Worm (Caenorhabditis elegans): ENCODE results near the gene ssu-2.

Gene ssu-2

ce11 chrIV:14391268-14391667, 30.2 kb downstream of the ssu-2 start:
- TF ChIP-seq mls-2 (tag; optimal IDR thresholded peaks at IDR 0.05) (no peak), mab-5 (tag; optimal IDR thresholded peaks at IDR 0.05) (no peak), tbx-8 (GFP tag; optimal IDR thresholded peaks at IDR 0.05) (no peak), sem-2 (GFP tag; optimal IDR thresholded peaks at IDR 0.05) (no peak), bed-3 (GFP tag; optimal IDR thresholded peaks at IDR 0.05) (no peak), zip-8 (tag; optimal IDR thresholded peaks at IDR 0.05) (no peak)

- TF ChIP-seq pha-4 (tag; optimal IDR thresholded peaks at IDR 0.05) (no peak), nhr-2 (tag; optimal IDR thresholded peaks at IDR 0.05) (no peak), hlh-1 (tag; optimal IDR thresholded peaks at IDR 0.05) (no peak), nhr-28 (tag; optimal IDR thresholded peaks at IDR 0.05) (no peak), elt-3 (tag; optimal IDR thresholded peaks at IDR 0.05) (no peak), blmp-1 (tag; optimal IDR thresholded peaks at IDR 0.05) (peak; percentile 57), ham-2 (GFP tag; optimal IDR thresholded peaks at IDR 0.05) (peak; percentile 84), cnd-1 (tag; optimal IDR thresholded peaks at IDR 0.05) (peak; percentile 13), nhr-237 (tag; optimal IDR thresholded peaks at IDR 0.05) (no peak), lin-13 (tag; optimal IDR thresholded peaks at IDR 0.05) (no peak)
Observed at ce11 chrIV:14391746-14392145, 30.7 kb downstream of the ssu-2 start.

ce11 chrIV:14393838-14394237, 32.8 kb downstream of the ssu-2 start, which contains the start of gene clc-8:
Gene clc-8 (plus strand): TSS chrIV:14394138.
- TF ChIP-seq mab-5 (tag; optimal IDR thresholded peaks at IDR 0.05) (no peak), ztf-11 (tag; optimal IDR thresholded peaks at IDR 0.05) (no peak), M03D4.4 (tag; optimal IDR thresholded peaks at IDR 0.05) (no peak), ces-1 (GFP tag; optimal IDR thresholded peaks at IDR 0.05) (no peak), nhr-2 (tag; optimal IDR thresholded peaks at IDR 0.05) (no peak)

- no peak for TF ChIP-seq nhr-2 (tag; optimal IDR thresholded peaks at IDR 0.05)
- no peak for TF ChIP-seq cnd-1 (tag; optimal IDR thresholded peaks at IDR 0.05)
- TF ChIP-seq ceh-83 (GFP tag; optimal IDR thresholded peaks at IDR 0.05), result no peak
- no peak for TF ChIP-seq pha-4 (tag; optimal IDR thresholded peaks at IDR 0.05)
- no peak for TF ChIP-seq ceh-39 (tag; optimal IDR thresholded peaks at IDR 0.05)
- TF ChIP-seq ces-1 (GFP tag; optimal IDR thresholded peaks at IDR 0.05), result no peak
- no peak for TF ChIP-seq snpc-4 (tag; optimal IDR thresholded peaks at IDR 0.05)
- no peak for TF ChIP-seq zip-8 (tag; optimal IDR thresholded peaks at IDR 0.05)
- TF ChIP-seq sptf-1 (tag; optimal IDR thresholded peaks at IDR 0.05), result no peak
- TF ChIP-seq unc-120 (tag; optimal IDR thresholded peaks at IDR 0.05; ENCODE audit: poor library complexity, severe bottlenecking), result no peak
- TF ChIP-seq mls-2 (tag; optimal IDR thresholded peaks at IDR 0.05), result no peak
- TF ChIP-seq nhr-76 (tag; optimal IDR thresholded peaks at IDR 0.05), result no peak
- TF ChIP-seq bed-3 (GFP tag; optimal IDR thresholded peaks at IDR 0.05), result no peak
- no peak for TF ChIP-seq mab-5 (tag; optimal IDR thresholded peaks at IDR 0.05)
- TF ChIP-seq unc-62 (GFP tag; optimal IDR thresholded peaks at IDR 0.05), result no peak
- no peak for TF ChIP-seq drap-1 (GFP tag; optimal IDR thresholded peaks at IDR 0.05)
- no peak for TF ChIP-seq nhr-12 (tag; optimal IDR thresholded peaks at IDR 0.05)
- TF ChIP-seq elt-1 (tag; optimal IDR thresholded peaks at IDR 0.05; ENCODE audit: borderline replicate concordance, insufficient read depth), result no peak
- no peak for TF ChIP-seq ceh-43 (GFP tag; optimal IDR thresholded peaks at IDR 0.05)
- no peak for TF ChIP-seq lsy-2 (tag; optimal IDR thresholded peaks at IDR 0.05)
Observed at ce11 chrIV:14394812-14395211, 33.8 kb downstream of the ssu-2 start.

- no peak for TF ChIP-seq ham-2 (GFP tag; optimal IDR thresholded peaks at IDR 0.05)
- no peak for TF ChIP-seq bed-3 (GFP tag; optimal IDR thresholded peaks at IDR 0.05)
- no peak for TF ChIP-seq ztf-11 (tag; optimal IDR thresholded peaks at IDR 0.05)
- TF ChIP-seq ces-1 (GFP tag; optimal IDR thresholded peaks at IDR 0.05), result no peak
- no peak for TF ChIP-seq mep-1 (tag; optimal IDR thresholded peaks at IDR 0.05)
- no peak for TF ChIP-seq hlh-1 (tag; optimal IDR thresholded peaks at IDR 0.05)
- TF ChIP-seq sem-2 (GFP tag; optimal IDR thresholded peaks at IDR 0.05), result no peak
- no peak for TF ChIP-seq unc-120 (tag; optimal IDR thresholded peaks at IDR 0.05; ENCODE audit: poor library complexity, severe bottlenecking)
- TF ChIP-seq mab-5 (tag; optimal IDR thresholded peaks at IDR 0.05), result no peak
Observed at ce11 chrIV:14395531-14395930, 34.5 kb downstream of the ssu-2 start.
